Fruit fly (Drosophila melanogaster): ENCODE measurements around the gene CG4661.

DNA sequence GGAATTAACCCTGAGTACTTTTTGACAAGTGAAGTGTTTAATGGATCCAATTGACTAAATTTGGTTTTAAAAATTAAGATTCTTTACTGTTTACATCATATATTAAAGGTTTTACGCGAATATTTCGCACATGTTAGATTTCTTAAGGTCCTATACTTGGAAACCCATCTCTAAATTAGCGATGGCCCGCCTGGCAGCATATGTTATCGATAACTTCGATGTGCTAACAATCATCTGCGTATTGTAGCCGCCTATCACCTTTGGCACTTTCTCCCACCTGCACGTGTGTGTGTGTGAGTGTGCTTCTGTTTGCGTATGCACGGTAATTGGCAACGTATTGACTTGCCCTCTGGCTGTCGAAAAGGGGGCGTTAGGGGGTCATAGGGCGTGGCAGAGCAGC is 36.0 kb downstream of the CG4661 start:
- no peak for TF ChIP-seq CG8478 (optimal IDR thresholded peaks at IDR 0.05)
- no peak for TF ChIP-seq CTCF (optimal IDR thresholded peaks at IDR 0.05)

All from S2 (cell line).